Fruit fly (Drosophila melanogaster) whole organism, pupa: ENCODE data around the gene ash1.

Source experiments
- CG10348 ChIP-seq: fragments of 200-800 bp; sonication (Bioruptor generic); IDR thresholded peaks from 2 replicates; pipeline ENCODE4 v1.3.6; 2022; ENCODE audit warnings: missing biosample characterization, missing genetic modification characterization
- CG12605 ChIP-seq: fragments of 200-800 bp; sonication (Bioruptor generic); IDR thresholded peaks from 2 replicates; pipeline ENCODE4 v1.3.6; 2022; ENCODE audit warnings: missing biosample characterization, missing genetic modification characterization
- CG13204 ChIP-seq: fragments of 200-800 bp; sonication (Bioruptor generic); optimal IDR thresholded peaks from 2 replicates; lab custom pipeline; 2018; ENCODE audit warnings: missing biosample characterization, mild to moderate bottlenecking, missing genetic modification characterization, moderate library complexity
- CG14655 ChIP-seq: fragments of 200-800 bp; sonication (Bioruptor generic); optimal IDR thresholded peaks from 3 replicates; lab custom pipeline; 2017; ENCODE audit warnings: mild to moderate bottlenecking, missing biosample characterization, missing genetic modification reagents, missing genetic modification characterization
- CG15710 ChIP-seq: fragments of 200-800 bp; sonication (Bioruptor generic); optimal IDR thresholded peaks from 2 replicates; lab custom pipeline; 2018; ENCODE audit warnings: missing biosample characterization, mild to moderate bottlenecking, missing genetic modification characterization, moderate library complexity
- CG17806 ChIP-seq: fragments of 200-800 bp; sonication (Bioruptor generic); optimal IDR thresholded peaks from 2 replicates; lab custom pipeline; 2018; ENCODE audit warnings: missing biosample characterization, mild to moderate bottlenecking, missing genetic modification characterization, moderate library complexity
- CG32121 ChIP-seq: fragments of 200-800 bp; sonication (Bioruptor generic); IDR thresholded peaks from 2 replicates; pipeline ENCODE4 v1.3.6; 2022; ENCODE audit warnings: missing biosample characterization, missing genetic modification characterization
- CG34367 ChIP-seq: fragments of 200-800 bp; sonication (Bioruptor generic); optimal IDR thresholded peaks from 2 replicates; lab custom pipeline; 2018; ENCODE audit warnings: missing biosample characterization, mild to moderate bottlenecking, missing genetic modification characterization
- CG4496 ChIP-seq: fragments of 200-800 bp; sonication (Bioruptor generic); IDR thresholded peaks from 3 replicates; pipeline ENCODE4 v1.3.6; 2022; ENCODE audit warnings: missing biosample characterization, missing genetic modification characterization
- CG8159 ChIP-seq: fragments of 200-800 bp; sonication (Bioruptor generic); optimal IDR thresholded peaks from 3 replicates; lab custom pipeline; 2018; ENCODE audit warnings: missing biosample characterization, mild to moderate bottlenecking, missing genetic modification characterization, moderate library complexity
- CG8301 ChIP-seq: fragments of 200-800 bp; sonication (Bioruptor generic); optimal IDR thresholded peaks from 2 replicates; lab custom pipeline; 2018; ENCODE audit warnings: missing biosample characterization, mild to moderate bottlenecking, missing genetic modification characterization
- CG9948 ChIP-seq: fragments of 200-800 bp; sonication (Bioruptor generic); optimal IDR thresholded peaks from 2 replicates; lab custom pipeline; 2018; ENCODE audit warnings: missing biosample characterization, mild to moderate bottlenecking, missing genetic modification characterization, moderate library complexity
- D1 ChIP-seq: fragments of 200-800 bp; sonication (Bioruptor generic); optimal IDR thresholded peaks from 2 replicates; lab custom pipeline; 2018; ENCODE audit warnings: missing biosample characterization, mild to moderate bottlenecking, missing genetic modification characterization, moderate library complexity
- EcR ChIP-seq: fragments of 200-800 bp; sonication (Bioruptor generic); optimal IDR thresholded peaks from 3 replicates; lab custom pipeline; 2019; ENCODE audit warnings: missing biosample characterization, missing genetic modification characterization, mild to moderate bottlenecking, moderate library complexity, missing genetic modification reagents
- Ets98B ChIP-seq: fragments of 200-800 bp; sonication (Bioruptor generic); IDR thresholded peaks from 2 replicates; pipeline ENCODE4 v1.3.6; 2022; ENCODE audit warnings: missing biosample characterization, missing genetic modification characterization
- Pif1A ChIP-seq: fragments of 200-800 bp; sonication (Bioruptor generic); optimal IDR thresholded peaks from 3 replicates; lab custom pipeline; 2016; ENCODE audit warnings: missing biosample characterization, missing genetic modification characterization
- Pif1B ChIP-seq: fragments of 200-800 bp; sonication (Bioruptor generic); optimal IDR thresholded peaks from 3 replicates; lab custom pipeline; 2016; ENCODE audit warnings: missing biosample characterization, missing genetic modification characterization
- Snoo ChIP-seq: fragments of 200-800 bp; sonication (Bioruptor generic); optimal IDR thresholded peaks from 3 replicates; lab custom pipeline; 2017; ENCODE audit warnings: missing biosample characterization, mild to moderate bottlenecking, missing genetic modification characterization, inconsistent platforms
- fd96Ca ChIP-seq: fragments of 200-800 bp; sonication (Bioruptor generic); IDR thresholded peaks from 3 replicates; pipeline ENCODE4 v1.3.6; 2022; ENCODE audit warnings: missing biosample characterization, missing genetic modification characterization
- gl ChIP-seq: fragments of 200-800 bp; sonication (Bioruptor generic); optimal IDR thresholded peaks from 2 replicates; lab custom pipeline; 2018; ENCODE audit warnings: missing biosample characterization, mild to moderate bottlenecking, missing genetic modification characterization
- rn ChIP-seq: fragments of 200-800 bp; sonication (Bioruptor generic); IDR thresholded peaks from 2 replicates; pipeline ENCODE4 v1.3.6; 2022; ENCODE audit warnings: missing biosample characterization, missing genetic modification characterization

Gene ash1

dm6 chr3L:19544810-19545209 lies 53.7 kb downstream of the ash1 start, which contains the start of the genes CG46435 and Rcd7:
TSS of gene CG46435 (plus strand) at chr3L:19545110.
TSS of gene Rcd7 (plus strand) at chr3L:19545110.
- TF ChIP-seq CG12605 (GFP tag; lab: Robert Waterston, UW) (no peak), CG8159 (tag; lab: Kevin White, UChicago) (no peak), gl (tag; lab: Kevin White, UChicago) (no peak), rn (GFP tag; lab: Robert Waterston, UW) (no peak), CG10348 (GFP tag; lab: Robert Waterston, UW) (no peak), Pif1A (no peak), EcR (no peak), CG9948 (tag; lab: Kevin White, UChicago) (no peak), Pif1B (GFP tag; lab: Kevin White, UChicago) (no peak), CG4496 (GFP tag; lab: Robert Waterston, UW) (no peak), CG13204 (GFP tag; lab: Kevin White, UChicago) (no peak), Snoo (tag; lab: Kevin White, UChicago) (no peak)

DNA sequence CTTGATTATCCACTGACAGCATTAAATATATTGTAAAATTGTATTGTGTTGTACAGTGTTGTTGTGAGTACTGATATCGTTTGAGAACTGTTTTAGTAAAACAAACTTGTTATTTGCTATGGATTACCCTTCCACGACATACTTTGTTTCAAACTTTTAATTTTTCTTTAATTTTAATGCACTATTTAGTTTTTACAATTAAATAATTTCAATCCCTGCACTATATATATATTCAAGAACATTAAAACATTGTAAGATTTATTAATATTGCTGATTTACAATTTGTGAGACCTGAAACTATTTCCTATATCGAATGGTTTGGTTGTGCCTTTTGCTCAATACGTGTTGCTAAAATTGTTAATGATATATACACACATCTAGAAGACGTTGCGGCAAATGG lies 54.5 kb downstream of the ash1 start, which contains the start of the genes CG46434 and Dred:
TSS of gene CG46434 (minus strand) at position 101 of the 400 bp plus-strand sequence.
TSS of gene Dred (minus strand) at position 101 of the 400 bp plus-strand sequence.
- no peak for TF ChIP-seq CG8301 (tag; lab: Kevin White, UChicago)
- no peak for TF ChIP-seq CG14655 (GFP tag; lab: Kevin White, UChicago)
- TF ChIP-seq EcR = no peak
- no peak for TF ChIP-seq CG34367
- no peak for TF ChIP-seq gl (tag; lab: Kevin White, UChicago)
- TF ChIP-seq rn (GFP tag; lab: Robert Waterston, UW) = no peak
- no peak for TF ChIP-seq CG10348 (GFP tag; lab: Robert Waterston, UW)
- TF ChIP-seq CG17806 (tag; lab: Kevin White, UChicago) = no peak
- TF ChIP-seq CG13204 (GFP tag; lab: Kevin White, UChicago) = no peak
- no peak for TF ChIP-seq D1 (tag; lab: Kevin White, UChicago)
- no peak for TF ChIP-seq Pif1B (GFP tag; lab: Kevin White, UChicago)
- TF ChIP-seq CG32121 (GFP tag; lab: Robert Waterston, UW) = no peak
- no peak for TF ChIP-seq Ets98B (GFP tag; lab: Robert Waterston, UW)
- no peak for TF ChIP-seq fd96Ca (GFP tag; lab: Robert Waterston, UW)
- TF ChIP-seq Pif1A = no peak
- TF ChIP-seq CG4496 (GFP tag; lab: Robert Waterston, UW) = no peak
- TF ChIP-seq CG15710 (tag; lab: Kevin White, UChicago) = no peak
- no peak for TF ChIP-seq CG9948 (tag; lab: Kevin White, UChicago)
- TF ChIP-seq CG8159 (tag; lab: Kevin White, UChicago) = no peak
- TF ChIP-seq CG12605 (GFP tag; lab: Robert Waterston, UW) = no peak
